Worm (Caenorhabditis elegans) whole organism, L3 larva: ENCODE measurements around the gene srw-71.
A peak's percentile ranks its signal among the peaks of the same experiment; 100 is the strongest.

ENCODE experiments used
- R02D3.7 ChIP-seq: fragments of 150-350 bp; optimal IDR thresholded peaks from 2 replicates; lab custom pipeline; 2014; ENCODE audit warnings: missing biosample characterization, missing genetic modification characterization
- ama-1 ChIP-seq: fragments of 150-350 bp; optimal IDR thresholded peaks from 2 replicates; lab custom pipeline; 2018
- ceh-28 ChIP-seq: fragments of 150-350 bp; optimal IDR thresholded peaks from 2 replicates; lab custom pipeline; 2014; ENCODE audit warnings: missing biosample characterization, missing genetic modification reagents, missing genetic modification characterization
- ceh-82 ChIP-seq: fragments of 150-350 bp; optimal IDR thresholded peaks from 2 replicates; lab custom pipeline; 2014; ENCODE audit warnings: missing biosample characterization, missing genetic modification characterization
- elt-2 ChIP-seq: sonication (generic microtip); optimal IDR thresholded peaks from 2 replicates; lab custom pipeline; 2016; ENCODE audit warnings: missing genetic modification reagents, mild to moderate bottlenecking, missing genetic modification characterization, missing compliant biosample characterization
- elt-3 ChIP-seq, 3 experiments: fragments of 150-350 bp in 1 of 3; sonication (generic microtip) in 2 of 3; optimal IDR thresholded peaks; 2 replicates in 2 of 3; 4 replicates in 1 of 3; lab custom pipeline; 2014 to 2017; ENCODE audit warnings: missing biosample characterization in 3 of 3, missing genetic modification characterization in 3 of 3
- eor-1 ChIP-seq, 2 experiments: fragments of 150-350 bp; optimal IDR thresholded peaks; 2 replicates each; lab custom pipeline; 2014 to 2018; ENCODE audit warnings: missing biosample characterization in 2 of 2, missing genetic modification characterization in 2 of 2
- fos-1 ChIP-seq: fragments of 150-350 bp; optimal IDR thresholded peaks from 2 replicates; lab custom pipeline; 2014; ENCODE audit warnings: missing biosample characterization, missing genetic modification characterization
- jun-1 ChIP-seq: fragments of 150-350 bp; optimal IDR thresholded peaks from 2 replicates; lab custom pipeline; 2014; ENCODE audit warnings: missing biosample characterization, missing genetic modification reagents, missing genetic modification characterization
- lin-39 ChIP-seq: fragments of 150-350 bp; optimal IDR thresholded peaks from 2 replicates; lab custom pipeline; 2018; ENCODE audit warnings: missing biosample characterization, missing genetic modification reagents, missing genetic modification characterization
- lsy-12 ChIP-seq: sonication (generic microtip); optimal IDR thresholded peaks from 2 replicates; lab custom pipeline; 2016; ENCODE audit warnings: mild to moderate bottlenecking, missing genetic modification characterization, missing compliant biosample characterization
- mdl-1 ChIP-seq: fragments of 150-350 bp; optimal IDR thresholded peaks from 2 replicates; lab custom pipeline; 2014; ENCODE audit warnings: missing biosample characterization, missing genetic modification characterization
- mml-1 ChIP-seq: fragments of 150-350 bp; sonication (generic microtip); optimal IDR thresholded peaks from 3 replicates; lab custom pipeline; 2014; ENCODE audit warnings: missing biosample characterization, missing genetic modification characterization
- nfya-1 ChIP-seq: sonication (generic microtip); optimal IDR thresholded peaks from 2 replicates; lab custom pipeline; 2017; ENCODE audit warnings: missing genetic modification characterization, mild to moderate bottlenecking, missing compliant biosample characterization, antibody characterized with exemption, moderate library complexity; ENCODE audit not compliant: insufficient read depth
- nhr-11 ChIP-seq: fragments of 150-350 bp; optimal IDR thresholded peaks from 2 replicates; lab custom pipeline; 2014; ENCODE audit warnings: missing biosample characterization, missing genetic modification characterization
- nhr-12 ChIP-seq: fragments of 150-350 bp; optimal IDR thresholded peaks from 2 replicates; lab custom pipeline; 2014; ENCODE audit warnings: missing biosample characterization, missing genetic modification characterization
- nhr-23 ChIP-seq: fragments of 150-350 bp; optimal IDR thresholded peaks from 2 replicates; lab custom pipeline; 2014; ENCODE audit warnings: missing biosample characterization, missing genetic modification reagents, missing genetic modification characterization
- nhr-237 ChIP-seq: fragments of 150-350 bp; optimal IDR thresholded peaks from 2 replicates; lab custom pipeline; 2014; ENCODE audit warnings: missing biosample characterization, missing genetic modification characterization
- nhr-25 ChIP-seq: sonication (generic microtip); optimal IDR thresholded peaks from 2 replicates; lab custom pipeline; 2017; ENCODE audit warnings: missing biosample characterization, missing genetic modification characterization
- nhr-28 ChIP-seq: fragments of 150-350 bp; optimal IDR thresholded peaks from 2 replicates; lab custom pipeline; 2014; ENCODE audit warnings: missing biosample characterization, missing genetic modification characterization
- nhr-43 ChIP-seq: sonication (generic microtip); optimal IDR thresholded peaks from 2 replicates; lab custom pipeline; 2016; ENCODE audit warnings: mild to moderate bottlenecking, missing genetic modification characterization, missing compliant biosample characterization; ENCODE audit not compliant: poor library complexity, severe bottlenecking
- nhr-67 ChIP-seq: fragments of 150-350 bp; optimal IDR thresholded peaks from 2 replicates; lab custom pipeline; 2014; ENCODE audit warnings: missing biosample characterization, missing genetic modification characterization
- nhr-76 ChIP-seq: fragments of 150-350 bp; sonication (generic microtip); optimal IDR thresholded peaks from 5 replicates; lab custom pipeline; 2014; ENCODE audit warnings: missing biosample characterization, missing genetic modification characterization
- pha-4 ChIP-seq: fragments of 150-350 bp; optimal IDR thresholded peaks from 2 replicates; lab custom pipeline; 2014; ENCODE audit warnings: missing biosample characterization, missing genetic modification reagents, missing genetic modification characterization
- skn-1 ChIP-seq: fragments of 150-350 bp; optimal IDR thresholded peaks from 2 replicates; lab custom pipeline; 2014; ENCODE audit warnings: missing biosample characterization, missing genetic modification characterization
- tbx-2 ChIP-seq: sonication (generic microtip); optimal IDR thresholded peaks from 2 replicates; lab custom pipeline; 2016; ENCODE audit warnings: mild to moderate bottlenecking, missing genetic modification characterization, missing compliant biosample characterization
- unc-39 ChIP-seq: sonication (generic microtip); optimal IDR thresholded peaks from 4 replicates; lab custom pipeline; 2017; ENCODE audit warnings: missing biosample characterization, missing genetic modification characterization
- unc-62 ChIP-seq: fragments of 150-350 bp; sonication (generic microtip); optimal IDR thresholded peaks from 4 replicates; lab custom pipeline; 2014; ENCODE audit warnings: missing biosample characterization, missing genetic modification reagents, missing genetic modification characterization
- zag-1 ChIP-seq: fragments of 150-350 bp; optimal IDR thresholded peaks from 2 replicates; lab custom pipeline; 2014; ENCODE audit warnings: missing biosample characterization, missing genetic modification characterization
- ztf-11 ChIP-seq: fragments of 150-350 bp; optimal IDR thresholded peaks from 2 replicates; lab custom pipeline; 2014; ENCODE audit warnings: missing biosample characterization, missing genetic modification characterization
- ztf-4 ChIP-seq: fragments of 150-350 bp; optimal IDR thresholded peaks from 2 replicates; lab custom pipeline; 2014; ENCODE audit warnings: missing biosample characterization, missing genetic modification characterization

The srw-71 gene

ce11 chrV:7432441-7433146 lies 1.7 kb upstream of the srw-71 start:
- TF ChIP-seq nhr-23 (tag; lab: Kevin White, UChicago) (peak; percentile 6), elt-2 (peak; percentile 42), nhr-12 (tag; lab: Kevin White, UChicago) (no peak), ama-1 (lab: Kevin White, UChicago) (peak; percentile 76), ceh-28 (tag; lab: Kevin White, UChicago) (no peak), nhr-43 (peak; percentile 70), nhr-76 (tag; lab: Kevin White, UChicago) (no peak), lsy-12 (tag; lab: Kevin White, UChicago) (peak; percentile 24)

ce11 chrV:7428880-7429279 lies 2.0 kb downstream of the srw-71 start, which contains the start of gene srw-69:
srw-69 (minus strand) TSS chrV:7428980.
- TF ChIP-seq nhr-237 (tag; lab: Kevin White, UChicago) (no peak), nfya-1 (tag; lab: Kevin White, UChicago) (no peak), fos-1 (tag; lab: Kevin White, UChicago) (no peak), pha-4 (no peak), tbx-2 (tag; lab: Kevin White, UChicago) (no peak), ceh-82 (no peak), nhr-43 (no peak), mml-1 (no peak), nhr-11 (tag; lab: Kevin White, UChicago) (no peak), nhr-23 (tag; lab: Kevin White, UChicago) (no peak), nhr-28 (no peak), unc-62 (GFP tag; lab: Kevin White, UChicago) (no peak), nhr-25 (no peak), R02D3.7 (tag; lab: Kevin White, UChicago) (no peak), jun-1 (tag; lab: Kevin White, UChicago) (no peak)

- TF ChIP-seq jun-1 (tag; lab: Kevin White, UChicago): no peak
- TF ChIP-seq unc-39 (tag; lab: Kevin White, UChicago): no peak
- TF ChIP-seq lin-39 (tag; lab: Kevin White, UChicago): no peak
Observed at ce11 chrV:7426594-7426993, 4.3 kb downstream of the srw-71 start, which contains the start of gene srw-68. srw-68 (minus strand) TSS chrV:7426694.

- TF ChIP-seq elt-2: no peak
- TF ChIP-seq, all 47 proteins: peak for 0
Observed at ce11 chrV:7424336-7424735, 6.6 kb downstream of the srw-71 start, which contains the start of gene F18E3.10. F18E3.10 (minus strand) TSS chrV:7424436.

- no peak for TF ChIP-seq jun-1 (tag; lab: Kevin White, UChicago)
- TF ChIP-seq mdl-1: no peak
- TF ChIP-seq zag-1 (tag; lab: Kevin White, UChicago): no peak
- TF ChIP-seq fos-1 (tag; lab: Kevin White, UChicago): no peak
- TF ChIP-seq elt-3 (tag; optimal IDR thresholded peaks at IDR 0.05; lab: Kevin White, UChicago): no peak
- TF ChIP-seq nhr-12 (tag; lab: Kevin White, UChicago): no peak
- TF ChIP-seq eor-1 (tag; optimal IDR thresholded peaks at IDR 0.05; lab: Kevin White, UChicago): no peak
- TF ChIP-seq skn-1: no peak
- no peak for TF ChIP-seq ztf-4 (tag; lab: Kevin White, UChicago)
- TF ChIP-seq lsy-12 (tag; lab: Kevin White, UChicago): no peak
- no peak for TF ChIP-seq ztf-11 (tag; lab: Kevin White, UChicago)
- no peak for TF ChIP-seq nhr-67 (tag; lab: Kevin White, UChicago)
- no peak for TF ChIP-seq nhr-76 (tag; lab: Kevin White, UChicago)
Observed at ce11 chrV:7420162-7420561, 10.8 kb downstream of the srw-71 start, which contains the start of gene srxa-4. srxa-4 (plus strand) TSS chrV:7420462.
